Worm (Caenorhabditis elegans) whole organism, L4 larva: ENCODE results near the gene F41G3.3.

Experiments
- D1046.2 ChIP-seq: fragments of 200-800 bp; sonication (Bioruptor generic); IDR thresholded peaks from 2 replicates; pipeline ENCODE4 v1.3.6; 2022; ENCODE audit warnings: missing genetic modification characterization, missing compliant biosample characterization
- F37D6.2 ChIP-seq: sonication (generic microtip); optimal IDR thresholded peaks from 2 replicates; lab custom pipeline; 2016; ENCODE audit warnings: mild to moderate bottlenecking, missing genetic modification characterization, missing compliant biosample characterization
- F49E8.2 ChIP-seq: sonication (generic microtip); optimal IDR thresholded peaks from 2 replicates; lab custom pipeline; 2016; ENCODE audit warnings: missing compliant biosample characterization, mild to moderate bottlenecking, missing genetic modification characterization, borderline replicate concordance
- R02D3.7 ChIP-seq: fragments of 150-350 bp; sonication (generic microtip); optimal IDR thresholded peaks from 3 replicates; lab custom pipeline; 2014; ENCODE audit warnings: missing biosample characterization, missing genetic modification characterization
- T20F7.1 ChIP-seq: fragments of 200-800 bp; sonication (Bioruptor generic); optimal IDR thresholded peaks from 2 replicates; lab custom pipeline; 2018; ENCODE audit warnings: mild to moderate bottlenecking, missing genetic modification characterization, missing compliant biosample characterization
- Y48G9A.11 ChIP-seq: fragments of 200-800 bp; sonication (Bioruptor generic); IDR thresholded peaks from 2 replicates; pipeline ENCODE4 v1.3.6; 2022; ENCODE audit warnings: missing genetic modification reagents, missing genetic modification characterization, missing compliant biosample characterization
- ZK546.5 ChIP-seq, 2 experiments: sonication (generic microtip); optimal IDR thresholded peaks; 2 replicates each; lab custom pipeline; 2017; ENCODE audit warnings: missing biosample characterization in 2 of 2, missing genetic modification characterization in 2 of 2
- aha-1 ChIP-seq: fragments of 150-350 bp; peaks from one replicate; lab custom pipeline; 2014; ENCODE audit warnings: missing biosample characterization, missing genetic modification characterization
- ama-1 ChIP-seq: fragments of 150-350 bp; optimal IDR thresholded peaks from 2 replicates; lab custom pipeline; 2014; ENCODE audit warnings: inconsistent platforms, mixed read lengths
- ces-1 ChIP-seq: fragments of 150-350 bp; sonication (generic microtip); optimal IDR thresholded peaks from 4 replicates; lab custom pipeline; 2014; ENCODE audit warnings: missing biosample characterization, missing genetic modification reagents, missing genetic modification characterization
- ctbp-1 ChIP-seq: fragments of 200-800 bp; sonication (Bioruptor generic); IDR thresholded peaks from 2 replicates; pipeline ENCODE4 v1.3.6; 2022; ENCODE audit warnings: missing genetic modification reagents, missing genetic modification characterization, missing compliant biosample characterization
- daf-16 ChIP-seq, 3 experiments: sonication (generic microtip); optimal IDR thresholded peaks; 2 replicates each; lab custom pipeline; 2016 to 2017; ENCODE audit warnings: missing genetic modification characterization in 3 of 3, missing genetic modification reagents in 3 of 3, mild to moderate bottlenecking in 2 of 3, missing compliant biosample characterization in 2 of 3, missing biosample characterization in 1 of 3, moderate library complexity in 1 of 3
- daf-19 ChIP-seq: fragments of 200-800 bp; sonication (Bioruptor generic); conservative IDR thresholded peaks from 2 replicates; pipeline ENCODE4 v1.3.6; 2022; ENCODE audit warnings: missing genetic modification characterization, missing compliant biosample characterization
- dmd-6 ChIP-seq: fragments of 200-800 bp; sonication (Bioruptor generic); IDR thresholded peaks from 2 replicates; pipeline ENCODE4 v1.3.6; 2022; ENCODE audit warnings: missing genetic modification reagents, missing genetic modification characterization, missing compliant biosample characterization
- dmd-8 ChIP-seq: fragments of 200-800 bp; sonication (Bioruptor generic); IDR thresholded peaks from 2 replicates; pipeline ENCODE4 v1.3.6; 2022; ENCODE audit warnings: missing genetic modification characterization, missing compliant biosample characterization
- dpl-1 ChIP-seq: fragments of 150-350 bp; optimal IDR thresholded peaks from 2 replicates; lab custom pipeline; 2014; ENCODE audit warnings: missing biosample characterization, missing genetic modification reagents, missing genetic modification characterization
- egl-43 ChIP-seq: fragments of 200-800 bp; sonication (Bioruptor generic); IDR thresholded peaks from 2 replicates; pipeline ENCODE4 v1.3.6; 2022; ENCODE audit warnings: missing genetic modification reagents, missing genetic modification characterization, missing compliant biosample characterization
- fkh-10 ChIP-seq: fragments of 150-350 bp; optimal IDR thresholded peaks from 2 replicates; lab custom pipeline; 2014; ENCODE audit warnings: missing biosample characterization, missing genetic modification reagents, missing genetic modification characterization
- fos-1 ChIP-seq: fragments of 150-350 bp; optimal IDR thresholded peaks from 2 replicates; lab custom pipeline; 2014; ENCODE audit warnings: missing biosample characterization, missing genetic modification characterization
- hif-1 ChIP-seq, 2 experiments: sonication (generic microtip); optimal IDR thresholded peaks; 2 replicates each; lab custom pipeline; 2016 to 2017; ENCODE audit warnings: missing compliant biosample characterization in 2 of 2, missing genetic modification characterization in 2 of 2, missing genetic modification reagents in 2 of 2, missing genotype in 2 of 2, mild to moderate bottlenecking in 1 of 2
- hlh-11 ChIP-seq: fragments of 200-800 bp; sonication (Bioruptor generic); optimal IDR thresholded peaks from 2 replicates; lab custom pipeline; 2018; ENCODE audit warnings: mild to moderate bottlenecking, missing genetic modification characterization, missing compliant biosample characterization
- hlh-30 ChIP-seq: sonication (generic microtip); optimal IDR thresholded peaks from 2 replicates; lab custom pipeline; 2017; ENCODE audit warnings: antibody characterized with exemption, mild to moderate bottlenecking, missing genetic modification characterization, missing compliant biosample characterization; ENCODE audit not compliant: insufficient read depth
- hmg-1.1 ChIP-seq: fragments of 200-800 bp; sonication (Bioruptor generic); IDR thresholded peaks from 2 replicates; pipeline ENCODE4 v1.3.6; 2022; ENCODE audit warnings: missing genetic modification reagents, missing genetic modification characterization, missing compliant biosample characterization
- lin-1 ChIP-seq: fragments of 200-800 bp; sonication (Bioruptor generic); IDR thresholded peaks from 2 replicates; pipeline ENCODE4 v1.3.6; 2022; ENCODE audit warnings: missing genetic modification reagents, missing genetic modification characterization, missing compliant biosample characterization
- lin-15B ChIP-seq: fragments of 150-350 bp; sonication (generic microtip); optimal IDR thresholded peaks from 3 replicates; lab custom pipeline; 2014; ENCODE audit warnings: missing biosample characterization, missing genetic modification characterization
- lin-29 ChIP-seq: fragments of 200-800 bp; sonication (Bioruptor generic); IDR thresholded peaks from 2 replicates; pipeline ENCODE4 v1.3.6; 2022; ENCODE audit warnings: missing genetic modification reagents, missing genetic modification characterization, missing compliant biosample characterization
- lin-38 ChIP-seq: fragments of 200-800 bp; sonication (Bioruptor generic); IDR thresholded peaks from 2 replicates; pipeline ENCODE4 v1.3.6; 2022; ENCODE audit warnings: missing genetic modification reagents, missing genetic modification characterization, missing compliant biosample characterization
- lsy-2 ChIP-seq, 2 experiments: fragments of 150-350 bp in 1 of 2; sonication (generic microtip) in 1 of 2; optimal IDR thresholded peaks; 2 replicates each; lab custom pipeline; 2014 to 2017; ENCODE audit warnings: missing biosample characterization in 2 of 2, missing genetic modification characterization in 2 of 2
- madf-5 ChIP-seq, 2 experiments: fragments of 200-800 bp; sonication (Bioruptor generic); IDR thresholded peaks; 2 replicates each; pipeline ENCODE4 v1.3.6; 2022; ENCODE audit warnings: missing compliant biosample characterization in 2 of 2, missing genetic modification characterization in 2 of 2
- mdl-1 ChIP-seq, 2 experiments: fragments of 150-350 bp in 1 of 2; sonication (generic microtip) in 1 of 2; optimal IDR thresholded peaks; 2 replicates each; lab custom pipeline; 2014 to 2017; ENCODE audit warnings: missing biosample characterization in 2 of 2, missing genetic modification characterization in 2 of 2
- mep-1 ChIP-seq: fragments of 150-350 bp; sonication (generic microtip); optimal IDR thresholded peaks from 3 replicates; lab custom pipeline; 2014; ENCODE audit warnings: missing biosample characterization, missing genetic modification characterization
- nhr-10 ChIP-seq: fragments of 150-350 bp; optimal IDR thresholded peaks from 2 replicates; lab custom pipeline; 2014; ENCODE audit warnings: missing biosample characterization, missing genetic modification characterization
- nhr-41 ChIP-seq: fragments of 200-800 bp; sonication (Bioruptor generic); IDR thresholded peaks from 2 replicates; pipeline ENCODE4 v1.3.6; 2022; ENCODE audit warnings: missing genetic modification reagents, missing genetic modification characterization, missing compliant biosample characterization
- nhr-42 ChIP-seq: fragments of 200-800 bp; sonication (Bioruptor generic); IDR thresholded peaks from 2 replicates; pipeline ENCODE4 v1.3.6; 2022; ENCODE audit warnings: missing genetic modification characterization, missing compliant biosample characterization
- nhr-77 ChIP-seq: fragments of 150-350 bp; optimal IDR thresholded peaks from 2 replicates; lab custom pipeline; 2014; ENCODE audit warnings: missing biosample characterization, missing genetic modification characterization
- php-3 ChIP-seq: fragments of 200-800 bp; sonication (Bioruptor generic); IDR thresholded peaks from 2 replicates; pipeline ENCODE4 v1.3.6; 2022; ENCODE audit warnings: missing genetic modification reagents, missing genetic modification characterization, missing compliant biosample characterization
- pqm-1 ChIP-seq: sonication (generic microtip); optimal IDR thresholded peaks from 2 replicates; lab custom pipeline; 2017; ENCODE audit warnings: missing biosample characterization, missing genetic modification characterization
- rbr-2 ChIP-seq: sonication (generic microtip); optimal IDR thresholded peaks from 2 replicates; lab custom pipeline; 2016; ENCODE audit warnings: missing genotype, missing genetic modification characterization, missing compliant biosample characterization
- saeg-2 ChIP-seq: fragments of 200-800 bp; sonication (Bioruptor generic); IDR thresholded peaks from 2 replicates; pipeline ENCODE4 v1.3.6; 2022; ENCODE audit warnings: missing genetic modification reagents, missing genetic modification characterization, missing compliant biosample characterization
- unc-130 ChIP-seq: sonication (generic microtip); optimal IDR thresholded peaks from 2 replicates; lab custom pipeline; 2016; ENCODE audit warnings: missing genetic modification reagents, missing genetic modification characterization, missing compliant biosample characterization
- unc-62 ChIP-seq, 3 experiments: fragments of 150-350 bp in 1 of 3; sonication (generic microtip); optimal IDR thresholded peaks in 2 of 3; peaks in 1 of 3; 1 replicate in 1 of 3; 2 replicates in 2 of 3; lab custom pipeline; 2014 to 2017; ENCODE audit warnings: missing biosample characterization in 3 of 3, missing genetic modification characterization in 3 of 3, missing genetic modification reagents in 3 of 3, missing genotype in 1 of 3
- vab-7 ChIP-seq: fragments of 200-800 bp; sonication (Bioruptor generic); IDR thresholded peaks from 2 replicates; pipeline ENCODE4 v1.3.6; 2022; ENCODE audit warnings: missing genetic modification reagents, missing genetic modification characterization, missing compliant biosample characterization
- ztf-11 ChIP-seq: fragments of 150-350 bp; optimal IDR thresholded peaks from 2 replicates; lab custom pipeline; 2014; ENCODE audit warnings: missing biosample characterization, missing genetic modification characterization

The F41G3.3 gene

DNA sequence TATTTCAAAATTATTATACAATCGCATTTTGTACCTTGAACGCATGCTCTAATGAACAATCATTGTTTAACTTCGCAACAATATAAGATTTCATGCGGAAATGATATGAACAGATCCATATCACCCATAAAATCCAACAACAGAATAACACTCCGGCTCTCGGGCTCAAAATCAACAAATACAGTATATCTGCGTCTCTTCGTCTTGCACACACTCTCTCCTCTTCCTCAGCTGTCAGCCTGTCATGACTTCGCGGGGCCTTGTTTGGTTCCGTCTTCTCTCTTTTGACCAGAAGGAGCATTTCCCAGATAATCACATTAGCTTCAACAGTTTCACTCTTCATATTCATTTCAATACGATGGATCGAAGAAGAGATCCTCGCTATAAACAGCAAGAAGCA, at the start of gene F41G3.3:
F41G3.3 (plus strand) TSS at position 301 of the 400 bp plus-strand sequence.
- TF ChIP-seq fkh-10 (GFP tag; lab: Kevin White, UChicago) (no peak), daf-19 (GFP tag; lab: Robert Waterston, UW) (no peak), F49E8.2 (tag; lab: Kevin White, UChicago) (no peak), lin-29 (GFP tag; lab: Robert Waterston, UW) (no peak), rbr-2 (tag; lab: Kevin White, UChicago) (no peak), hmg-1.1 (no peak), ama-1 (lab: Kevin White, UChicago) (no peak), nhr-77 (tag; lab: Kevin White, UChicago) (no peak), nhr-41 (GFP tag; lab: Robert Waterston, UW) (no peak), lin-1 (GFP tag; lab: Robert Waterston, UW) (no peak)

DNA sequence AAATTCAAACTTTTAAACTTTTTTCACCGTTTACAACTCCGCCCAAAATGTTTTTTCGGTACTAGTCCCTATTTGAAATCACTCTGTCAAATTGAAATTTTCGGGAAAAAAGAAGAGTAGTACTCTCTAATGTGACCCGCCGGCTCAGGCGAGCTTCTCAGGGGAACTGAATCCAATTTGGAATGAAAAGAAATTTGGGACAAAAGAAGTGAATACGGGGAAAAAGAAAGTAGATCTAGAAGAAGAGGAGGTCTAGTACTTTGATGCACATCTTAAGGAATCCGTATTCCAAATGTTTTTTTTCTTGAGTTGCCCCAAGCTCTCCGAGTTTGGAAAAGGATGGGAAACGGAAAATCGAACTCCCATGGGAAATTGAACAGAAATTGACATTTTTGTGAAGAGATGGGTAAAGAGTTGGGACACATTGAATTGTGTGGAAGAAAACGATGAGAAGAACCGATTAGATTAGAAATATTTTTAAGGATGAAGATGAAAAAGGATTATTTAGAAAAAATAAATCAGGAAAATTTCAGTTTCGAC, 49.7 kb upstream of the F41G3.3 start:
- TF ChIP-seq lin-29 (GFP tag; lab: Robert Waterston, UW) (no peak), madf-5 (GFP tag; IDR thresholded peaks at IDR 0.05; lab: Robert Waterston, UW) (no peak), unc-62 (GFP tag; optimal IDR thresholded peaks at IDR 0.05 in 1 of 2; lab: Kevin White, UChicago) (peak in 1 of 2 experiments; percentile 67), unc-62 (tag; optimal IDR thresholded peaks at IDR 0.05; lab: Kevin White, UChicago) (no peak), ctbp-1 (GFP tag; lab: Robert Waterston, UW) (0 out of 2 replicates have a peak, but pooled peaks have one; percentile 16), fkh-10 (GFP tag; lab: Kevin White, UChicago) (peak; percentile 39), ztf-11 (tag; lab: Kevin White, UChicago) (no peak)

DNA sequence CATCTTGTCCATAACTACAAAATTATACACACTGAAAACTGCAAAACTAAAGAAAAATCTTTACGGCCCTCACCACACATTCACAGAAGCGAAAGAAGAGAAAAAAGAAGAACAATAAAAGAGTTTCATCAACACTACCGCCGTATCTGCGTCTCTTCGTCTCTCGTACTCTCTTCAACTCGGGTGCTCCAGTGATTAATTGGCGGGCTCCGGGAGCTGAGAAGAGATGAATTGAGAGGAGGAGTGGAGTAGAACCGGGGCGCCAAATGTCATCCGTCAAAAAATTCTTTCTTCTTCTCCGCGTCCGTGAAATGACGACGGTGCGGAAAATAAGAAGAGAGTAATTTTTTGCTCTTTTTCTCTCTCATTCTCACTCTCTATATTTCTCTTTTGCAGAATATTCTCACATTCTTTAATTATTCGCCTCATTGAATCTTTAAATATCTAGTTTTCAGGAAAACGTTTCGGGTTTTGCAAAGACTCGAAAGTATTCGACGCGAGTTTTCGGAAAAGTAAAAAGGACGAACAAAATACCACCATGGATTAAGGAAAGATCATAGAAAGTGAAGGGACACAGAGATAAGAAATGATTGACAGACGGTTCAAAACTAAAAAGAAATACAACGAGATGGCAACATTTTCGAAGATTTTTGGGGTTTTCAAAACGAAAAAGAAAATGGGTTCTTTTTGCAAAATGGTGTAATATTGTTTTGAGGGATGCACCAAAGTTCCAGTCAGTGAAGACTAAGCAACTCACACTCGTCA, 48.7 kb upstream of the F41G3.3 start:
- TF ChIP-seq ctbp-1 (GFP tag; lab: Robert Waterston, UW) (0 out of 2 replicates have a peak, but pooled peaks have one; percentile 45), dpl-1 (GFP tag; lab: Kevin White, UChicago) (no peak), lin-38 (GFP tag; lab: Robert Waterston, UW) (no peak), madf-5 (GFP tag; IDR thresholded peaks at IDR 0.05; lab: Robert Waterston, UW) (no peak), F37D6.2 (tag; lab: Kevin White, UChicago) (no peak), aha-1 (tag; lab: Kevin White, UChicago) (no peak), mdl-1 (tag; optimal IDR thresholded peaks at IDR 0.05; lab: Kevin White, UChicago) (no peak), nhr-10 (tag; lab: Kevin White, UChicago) (no peak), hif-1 (tag; optimal IDR thresholded peaks at IDR 0.05; lab: Kevin White, UChicago) (peak in 1 of 2 experiments; percentile 28), T20F7.1 (GFP tag; lab: Kevin White, UChicago) (no peak), lsy-2 (tag; optimal IDR thresholded peaks at IDR 0.05; lab: Kevin White, UChicago) (peak in 1 of 2 experiments; percentile 51), ZK546.5 (tag; optimal IDR thresholded peaks at IDR 0.05; lab: Kevin White, UChicago) (no peak), php-3 (no peak), vab-7 (GFP tag; lab: Robert Waterston, UW) (no peak), nhr-42 (no peak), pqm-1 (tag; lab: Kevin White, UChicago) (no peak), fos-1 (tag; lab: Kevin White, UChicago) (no peak), daf-16 (GFP tag; optimal IDR thresholded peaks at IDR 0.05; lab: Kevin White, UChicago) (peak in 1 of 2 experiments; percentile 58), daf-16 (tag; optimal IDR thresholded peaks at IDR 0.05; lab: Kevin White, UChicago) (no peak), Y48G9A.11 (GFP tag; lab: Robert Waterston, UW) (no peak), mep-1 (tag; lab: Kevin White, UChicago) (peak; percentile 20), ces-1 (no peak), dmd-8 (GFP tag; lab: Robert Waterston, UW) (no peak), hlh-11 (tag; lab: Kevin White, UChicago) (peak; percentile 29), R02D3.7 (tag; lab: Kevin White, UChicago) (no peak), egl-43 (GFP tag; lab: Robert Waterston, UW) (0 out of 2 replicates have a peak, but pooled peaks have one; percentile 35), dmd-6 (GFP tag; lab: Robert Waterston, UW) (0 out of 2 replicates have a peak, but pooled peaks have one; percentile 18), ztf-11 (tag; lab: Kevin White, UChicago) (no peak), hlh-30 (tag; lab: Kevin White, UChicago) (no peak), D1046.2 (GFP tag; lab: Robert Waterston, UW) (no peak), hmg-1.1 (no peak), lin-15B (tag; lab: Kevin White, UChicago) (no peak), saeg-2 (GFP tag; lab: Robert Waterston, UW) (no peak), unc-130 (GFP tag; lab: Kevin White, UChicago) (no peak), nhr-77 (tag; lab: Kevin White, UChicago) (no peak)
